Worm (Caenorhabditis elegans) whole organism, L1 larva: ENCODE measurements around the gene ZK652.8.

Source experiments
- aly-2 ChIP-seq: fragments of 150-350 bp; optimal IDR thresholded peaks from 2 replicates; lab custom pipeline; 2014; ENCODE audit warnings: missing biosample characterization, missing genetic modification characterization
- ama-1 ChIP-seq: fragments of 150-350 bp; optimal IDR thresholded peaks from 2 replicates; lab custom pipeline; 2014
- ceh-63 ChIP-seq: fragments of 200-800 bp; sonication (Bioruptor generic); optimal IDR thresholded peaks from 2 replicates; lab custom pipeline; 2018; ENCODE audit warnings: mild to moderate bottlenecking, missing genetic modification characterization, missing compliant biosample characterization
- ceh-82 ChIP-seq, 3 experiments: fragments of 150-350 bp in 1 of 3; sonication (generic microtip) in 2 of 3; optimal IDR thresholded peaks; 2 replicates each; lab custom pipeline; 2014 to 2017; ENCODE audit warnings: missing biosample characterization in 3 of 3, missing genetic modification characterization in 3 of 3
- ceh-88 ChIP-seq: fragments of 200-800 bp; sonication (Bioruptor generic); IDR thresholded peaks from 2 replicates; pipeline ENCODE4 v1.3.6; 2022; ENCODE audit warnings: missing genetic modification characterization, missing compliant biosample characterization
- ceh-90 ChIP-seq: sonication (generic microtip); optimal IDR thresholded peaks from 2 replicates; lab custom pipeline; 2016; ENCODE audit warnings: missing genetic modification characterization, missing compliant biosample characterization
- ces-1 ChIP-seq: fragments of 150-350 bp; optimal IDR thresholded peaks from 2 replicates; lab custom pipeline; 2014; ENCODE audit warnings: missing biosample characterization, missing genetic modification reagents, missing genetic modification characterization
- dsc-1 ChIP-seq: sonication (generic microtip); optimal IDR thresholded peaks from 2 replicates; lab custom pipeline; 2016; ENCODE audit warnings: mild to moderate bottlenecking, missing genetic modification characterization, missing compliant biosample characterization
- efl-1 ChIP-seq, 4 experiments: fragments of 150-350 bp; optimal IDR thresholded peaks in 3 of 4; peaks in 1 of 4; 1 replicate in 1 of 4; 2 replicates in 3 of 4; lab custom pipeline; 2014; ENCODE audit warnings: missing biosample characterization in 2 of 4, missing genetic modification characterization in 2 of 4, missing genetic modification reagents in 2 of 4
- efl-3 ChIP-seq: fragments of 200-800 bp; sonication (Bioruptor generic); optimal IDR thresholded peaks from 2 replicates; lab custom pipeline; 2018; ENCODE audit warnings: mild to moderate bottlenecking, missing genetic modification characterization, missing compliant biosample characterization
- elt-2 ChIP-seq: sonication (generic microtip); optimal IDR thresholded peaks from 2 replicates; lab custom pipeline; 2016; ENCODE audit warnings: missing genetic modification characterization, mild to moderate bottlenecking, inconsistent platforms, missing compliant biosample characterization, missing genetic modification reagents
- elt-3 ChIP-seq, 6 experiments: fragments of 150-350 bp in 1 of 6; sonication (generic microtip); optimal IDR thresholded peaks; 2 replicates each; lab custom pipeline; 2017 to 2018; ENCODE audit warnings: missing biosample characterization in 6 of 6, missing genetic modification characterization in 6 of 6, inconsistent platforms in 1 of 6
- ets-5 ChIP-seq: fragments of 200-800 bp; sonication (Bioruptor generic); IDR thresholded peaks from 2 replicates; pipeline ENCODE4 v1.3.6; 2022; ENCODE audit warnings: missing genetic modification characterization, missing compliant biosample characterization
- fkh-10 ChIP-seq: sonication (generic microtip); optimal IDR thresholded peaks from 2 replicates; lab custom pipeline; 2017; ENCODE audit warnings: missing biosample characterization, missing genetic modification reagents, missing genetic modification characterization
- fkh-4 ChIP-seq: sonication (generic microtip); optimal IDR thresholded peaks from 2 replicates; lab custom pipeline; 2016; ENCODE audit warnings: missing compliant biosample characterization, missing genetic modification characterization, borderline replicate concordance
- fkh-8 ChIP-seq: sonication (generic microtip); optimal IDR thresholded peaks from 2 replicates; lab custom pipeline; 2016; ENCODE audit warnings: mild to moderate bottlenecking, missing genetic modification characterization, missing compliant biosample characterization
- fos-1 ChIP-seq: fragments of 150-350 bp; optimal IDR thresholded peaks from 2 replicates; lab custom pipeline; 2014; ENCODE audit warnings: missing biosample characterization, missing genetic modification characterization
- hlh-4 ChIP-seq: sonication (generic microtip); optimal IDR thresholded peaks from 2 replicates; lab custom pipeline; 2016; ENCODE audit warnings: mild to moderate bottlenecking, missing genetic modification characterization, missing compliant biosample characterization
- irx-1 ChIP-seq: sonication (generic microtip); optimal IDR thresholded peaks from 2 replicates; lab custom pipeline; 2016; ENCODE audit warnings: missing genetic modification characterization, missing compliant biosample characterization
- isw-1 ChIP-seq: fragments of 200-800 bp; sonication (Bioruptor generic); IDR thresholded peaks from 2 replicates; pipeline ENCODE4 v1.3.6; 2022; ENCODE audit warnings: missing genetic modification characterization, missing compliant biosample characterization
- lin-14 ChIP-seq: fragments of 200-800 bp; sonication (Bioruptor generic); optimal IDR thresholded peaks from 2 replicates; lab custom pipeline; 2018; ENCODE audit warnings: mild to moderate bottlenecking, missing genetic modification characterization, moderate library complexity, missing compliant biosample characterization
- lin-35 ChIP-seq, 2 experiments: fragments of 150-350 bp; optimal IDR thresholded peaks; 2 replicates each; lab custom pipeline; 2014; ENCODE audit warnings: missing biosample characterization in 2 of 2, missing genetic modification characterization in 2 of 2, missing genetic modification reagents in 2 of 2
- lsy-2 ChIP-seq, 2 experiments: fragments of 150-350 bp; optimal IDR thresholded peaks; 2 replicates each; lab custom pipeline; 2014; ENCODE audit warnings: missing biosample characterization in 2 of 2, missing genetic modification characterization in 2 of 2
- mab-9 ChIP-seq: fragments of 200-800 bp; sonication (Bioruptor generic); IDR thresholded peaks from 2 replicates; pipeline ENCODE4 v1.3.6; 2022; ENCODE audit warnings: missing genetic modification reagents, missing genetic modification characterization, missing compliant biosample characterization
- mep-1 ChIP-seq: fragments of 150-350 bp; optimal IDR thresholded peaks from 2 replicates; lab custom pipeline; 2014; ENCODE audit warnings: missing biosample characterization, missing genetic modification characterization
- nhr-11 ChIP-seq: fragments of 150-350 bp; optimal IDR thresholded peaks from 2 replicates; lab custom pipeline; 2014; ENCODE audit warnings: missing biosample characterization, missing genetic modification characterization
- nhr-19 ChIP-seq: fragments of 200-800 bp; sonication (Bioruptor generic); conservative IDR thresholded peaks from 2 replicates; pipeline ENCODE4 v1.3.6; 2022; ENCODE audit warnings: missing genetic modification characterization, missing compliant biosample characterization
- nhr-71 ChIP-seq: sonication (generic microtip); optimal IDR thresholded peaks from 2 replicates; lab custom pipeline; 2016; ENCODE audit warnings: mild to moderate bottlenecking, missing genetic modification characterization, moderate library complexity, missing compliant biosample characterization
- nhr-77 ChIP-seq: fragments of 150-350 bp; optimal IDR thresholded peaks from 2 replicates; lab custom pipeline; 2014; ENCODE audit warnings: missing biosample characterization, missing genetic modification characterization
- nhr-84 ChIP-seq: sonication (generic microtip); optimal IDR thresholded peaks from 2 replicates; lab custom pipeline; 2017; ENCODE audit warnings: missing biosample characterization, missing genetic modification characterization
- nhr-85 ChIP-seq: sonication (generic microtip); peaks from one replicate; lab custom pipeline; 2016; ENCODE audit warnings: missing genetic modification characterization, inconsistent platforms, missing compliant biosample characterization
- nhr-90 ChIP-seq: sonication (generic microtip); optimal IDR thresholded peaks from 2 replicates; lab custom pipeline; 2016; ENCODE audit warnings: mild to moderate bottlenecking, missing genetic modification characterization, missing compliant biosample characterization; ENCODE audit not compliant: poor library complexity
- pax-3 ChIP-seq: fragments of 200-800 bp; sonication (Bioruptor generic); optimal IDR thresholded peaks from 2 replicates; lab custom pipeline; 2018; ENCODE audit warnings: mild to moderate bottlenecking, missing genetic modification characterization, moderate library complexity, missing compliant biosample characterization
- pqm-1 ChIP-seq: sonication (generic microtip); optimal IDR thresholded peaks from 3 replicates; lab custom pipeline; 2017; ENCODE audit warnings: missing biosample characterization, missing genetic modification characterization
- rnt-1 ChIP-seq: sonication (generic microtip); optimal IDR thresholded peaks from 2 replicates; lab custom pipeline; 2016; ENCODE audit warnings: mild to moderate bottlenecking, missing genetic modification characterization, moderate library complexity, missing compliant biosample characterization
- skn-1 ChIP-seq: fragments of 150-350 bp; optimal IDR thresholded peaks from 2 replicates; lab custom pipeline; 2014; ENCODE audit warnings: missing biosample characterization, missing genetic modification characterization
- sup-37 ChIP-seq: fragments of 200-800 bp; sonication (Bioruptor generic); optimal IDR thresholded peaks from 2 replicates; lab custom pipeline; 2018; ENCODE audit warnings: mild to moderate bottlenecking, missing genetic modification characterization, missing compliant biosample characterization
- swsn-7 ChIP-seq: sonication (generic microtip); optimal IDR thresholded peaks from 2 replicates; lab custom pipeline; 2016; ENCODE audit warnings: missing genetic modification characterization, missing compliant biosample characterization
- unc-130 ChIP-seq: fragments of 150-350 bp; optimal IDR thresholded peaks from 2 replicates; lab custom pipeline; 2017; ENCODE audit warnings: missing biosample characterization, missing genetic modification characterization, inconsistent platforms
- unc-30 ChIP-seq: sonication (generic microtip); optimal IDR thresholded peaks from 2 replicates; lab custom pipeline; 2017; ENCODE audit warnings: missing biosample characterization, missing genetic modification characterization
- unc-98 ChIP-seq: fragments of 200-800 bp; sonication (Bioruptor generic); IDR thresholded peaks from 2 replicates; pipeline ENCODE4 v1.3.6; 2022; ENCODE audit warnings: missing genetic modification characterization, missing compliant biosample characterization
- zip-4 ChIP-seq: fragments of 200-800 bp; sonication (Bioruptor generic); optimal IDR thresholded peaks from 2 replicates; lab custom pipeline; 2018; ENCODE audit warnings: mild to moderate bottlenecking, missing genetic modification characterization, moderate library complexity, missing compliant biosample characterization

The ZK652.8 gene

DNA sequence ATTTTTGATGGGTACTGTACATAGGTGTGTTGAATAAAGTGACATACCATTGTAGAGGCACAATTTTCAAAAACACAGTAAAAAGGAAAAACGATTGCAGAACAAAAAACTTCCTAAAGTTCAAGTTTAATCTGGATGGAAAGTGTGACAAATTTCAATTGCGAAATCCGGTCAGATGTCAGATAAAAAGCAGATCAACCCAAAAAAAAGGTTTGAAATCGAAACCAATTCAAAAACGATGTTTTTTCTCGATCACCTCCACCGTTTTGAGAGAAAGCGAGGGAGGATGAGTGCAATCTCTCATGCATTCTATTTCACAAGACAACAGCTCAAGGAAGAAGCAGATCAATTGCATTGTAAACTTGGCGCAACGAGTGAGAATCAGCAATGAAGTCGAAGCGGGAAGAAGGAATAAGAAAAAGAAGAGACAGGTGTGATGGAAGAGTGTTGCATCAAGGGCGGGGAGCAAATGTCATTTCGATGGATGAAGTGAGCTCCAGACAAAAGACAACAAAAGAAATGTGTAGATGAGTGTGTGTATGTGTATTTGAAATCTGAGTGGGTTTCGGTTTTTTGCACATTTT, 36.8 kb upstream of the ZK652.8 start (continued):
- no peak for TF ChIP-seq nhr-85 (tag; lab: Kevin White, UChicago)
- peak; percentile 46 for TF ChIP-seq nhr-71 (tag; lab: Kevin White, UChicago)
- TF ChIP-seq efl-3 (GFP tag; lab: Kevin White, UChicago), result no peak
- TF ChIP-seq irx-1 (tag; lab: Kevin White, UChicago), result no peak
- no peak for TF ChIP-seq swsn-7 (tag; lab: Kevin White, UChicago)
- no peak for TF ChIP-seq sup-37 (GFP tag; lab: Kevin White, UChicago)
- peak; percentile 78 for TF ChIP-seq lin-14 (GFP tag; lab: Kevin White, UChicago)
- TF ChIP-seq pax-3 (tag; lab: Kevin White, UChicago), result no peak
- TF ChIP-seq nhr-84, result no peak
- peak; percentile 50 for TF ChIP-seq dsc-1 (tag; lab: Kevin White, UChicago)
- no peak for TF ChIP-seq lin-35 (GFP tag; optimal IDR thresholded peaks at IDR 0.05; lab: Kevin White, UChicago)
- no peak for TF ChIP-seq nhr-77 (tag; lab: Kevin White, UChicago)
- TF ChIP-seq nhr-19 (GFP tag; lab: Robert Waterston, UW), result peak; percentile 10; the same call in 1 of the 2 replicates
- TF ChIP-seq unc-98 (GFP tag; lab: Robert Waterston, UW), result no peak
- no peak for TF ChIP-seq skn-1 (tag; lab: Kevin White, UChicago)
- TF ChIP-seq ceh-82 (tag; optimal IDR thresholded peaks at IDR 0.05; lab: Kevin White, UChicago), result no peak
- TF ChIP-seq fos-1 (tag; lab: Kevin White, UChicago), result no peak
- TF ChIP-seq isw-1, result no peak
- TF ChIP-seq ceh-63 (GFP tag; lab: Kevin White, UChicago), result no peak
- TF ChIP-seq mep-1 (tag; lab: Kevin White, UChicago), result no peak
- TF ChIP-seq efl-1 (optimal IDR thresholded peaks at IDR 0.05; lab: Kevin White, UChicago), result no peak
- TF ChIP-seq efl-1 (GFP tag; optimal IDR thresholded peaks at IDR 0.05 in 1 of 2; lab: Kevin White, UChicago), result peak in 1 of 2 experiments; percentile 61
- TF ChIP-seq unc-130, result peak; percentile 21
- peak in 1 of 2 experiments; percentile 54 for TF ChIP-seq lsy-2 (tag; optimal IDR thresholded peaks at IDR 0.05; lab: Kevin White, UChicago)
- TF ChIP-seq ama-1, result no peak
- peak; percentile 53 for TF ChIP-seq rnt-1 (tag; lab: Kevin White, UChicago)
- no peak for TF ChIP-seq ceh-90 (tag; lab: Kevin White, UChicago)
- TF ChIP-seq elt-3 (tag; optimal IDR thresholded peaks at IDR 0.05; lab: Kevin White, UChicago), result no peak

- TF ChIP-seq unc-130 (no peak), dsc-1 (tag; lab: Kevin White, UChicago) (peak; percentile 87), pax-3 (tag; lab: Kevin White, UChicago) (no peak), fkh-4 (tag; lab: Kevin White, UChicago) (peak; percentile 59)
These were observed 35.5 kb upstream of the ZK652.8 start, which contains the start of gene sup-18 for ce11 chrIII:7878852-7879329. TSS of gene sup-18 (minus strand) at chrIII:7878902.

- TF ChIP-seq nhr-71 (tag; lab: Kevin White, UChicago), result no peak
- no peak for TF ChIP-seq fkh-4 (tag; lab: Kevin White, UChicago)
- no peak for TF ChIP-seq hlh-4 (tag; lab: Kevin White, UChicago)
- TF ChIP-seq ets-5, result no peak
- no peak for TF ChIP-seq nhr-11 (tag; lab: Kevin White, UChicago)
- no peak for TF ChIP-seq fkh-10 (GFP tag; lab: Kevin White, UChicago)
- no peak for TF ChIP-seq zip-4 (GFP tag; lab: Kevin White, UChicago)
- no peak for TF ChIP-seq nhr-90 (tag; lab: Kevin White, UChicago)
- no peak for TF ChIP-seq mab-9
- TF ChIP-seq ceh-63 (GFP tag; lab: Kevin White, UChicago), result no peak
- TF ChIP-seq elt-2 (tag; lab: Kevin White, UChicago), result no peak
- no peak for TF ChIP-seq unc-30
- no peak for TF ChIP-seq aly-2
- no peak for TF ChIP-seq ceh-88 (GFP tag; lab: Robert Waterston, UW)
- no peak for TF ChIP-seq ces-1 (GFP tag; lab: Kevin White, UChicago)
- TF ChIP-seq sup-37 (GFP tag; lab: Kevin White, UChicago), result no peak
- TF ChIP-seq fkh-8 (tag; lab: Kevin White, UChicago), result no peak
- TF ChIP-seq efl-1 (optimal IDR thresholded peaks at IDR 0.05; lab: Kevin White, UChicago), result no peak
- no peak for TF ChIP-seq efl-1 (GFP tag; optimal IDR thresholded peaks at IDR 0.05 in 1 of 2; lab: Kevin White, UChicago)
- no peak for TF ChIP-seq isw-1
- no peak for TF ChIP-seq pqm-1 (tag; lab: Kevin White, UChicago)
These were observed 33.7 kb upstream of the ZK652.8 start for ce11 chrIII:7877090-7877489.
